Worm (Caenorhabditis elegans): Measurements from ENCODE around the gene F46B3.23.

F46B3.23 gene

DNA sequence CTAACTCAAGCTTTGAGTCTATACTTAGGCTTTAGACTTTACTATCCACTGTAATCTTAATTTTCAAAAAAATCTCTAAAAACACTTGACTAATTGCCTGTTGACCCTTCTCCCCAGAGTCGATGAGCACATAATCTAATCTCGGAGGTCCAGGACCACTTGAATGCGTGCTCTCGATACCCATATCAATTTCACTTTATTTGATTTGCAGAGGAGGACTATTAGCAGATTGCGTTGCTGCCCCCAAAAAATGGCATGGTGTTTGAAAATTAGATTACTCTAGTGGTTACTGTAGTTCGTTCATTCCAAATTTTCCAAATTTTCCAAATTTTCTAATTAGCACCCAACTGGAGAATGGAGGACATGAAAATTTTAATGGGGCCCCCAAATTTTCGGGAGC is 39.0 kb upstream of the F46B3.23 start:
- TF ChIP-seq unc-42 (tag; optimal IDR thresholded peaks at IDR 0.05): peak; percentile 53
- TF ChIP-seq tbx-7 (tag; optimal IDR thresholded peaks at IDR 0.05): no peak

DNA sequence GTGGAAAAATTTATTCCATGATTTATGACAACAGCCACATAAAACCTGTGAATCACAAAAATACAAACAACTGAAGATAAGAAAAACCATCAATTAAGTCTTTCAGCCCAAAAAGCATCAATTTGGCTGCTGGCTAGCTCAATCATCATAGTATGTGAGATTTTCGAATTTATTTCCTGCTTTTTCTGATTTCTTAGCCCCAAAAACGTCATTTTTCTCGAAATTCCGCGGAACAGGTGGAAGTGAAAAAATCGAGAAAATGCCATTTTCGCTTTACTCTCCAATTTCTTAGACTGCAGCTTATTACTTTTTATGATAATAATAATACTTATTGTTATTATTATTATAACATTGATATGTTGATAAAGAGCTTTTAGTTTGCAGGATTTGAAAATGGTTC is 35.4 kb upstream of the F46B3.23 start, which contains the start of gene srxa-15:
Gene srxa-15, plus strand, starts transcription at position 301 of the 400 bp plus-strand sequence.
- TF ChIP-seq fkh-10 (GFP tag; optimal IDR thresholded peaks at IDR 0.05) (no peak), unc-3 (GFP tag; conservative IDR thresholded peaks at IDR 0.05) (no peak), unc-3 (tag; optimal IDR thresholded peaks at IDR 0.05) (no peak), pha-4 (tag; optimal IDR thresholded peaks at IDR 0.05) (no peak), odd-2 (tag; optimal IDR thresholded peaks at IDR 0.05) (no peak), C08G9.2 (tag; optimal IDR thresholded peaks at IDR 0.05) (no peak), unc-55 (GFP tag; optimal IDR thresholded peaks at IDR 0.05) (no peak), rnt-1 (tag; optimal IDR thresholded peaks at IDR 0.05) (no peak), pag-3 (tag; optimal IDR thresholded peaks at IDR 0.05; ENCODE audit: borderline replicate concordance) (no peak), ets-4 (tag; optimal IDR thresholded peaks at IDR 0.05) (no peak), dve-1 (tag; optimal IDR thresholded peaks at IDR 0.05) (no peak), ceh-19 (GFP tag; optimal IDR thresholded peaks at IDR 0.05) (no peak), eyg-1 (tag; optimal IDR thresholded peaks at IDR 0.05) (no peak), Y22D7AL.16 (tag; optimal IDR thresholded peaks at IDR 0.05) (no peak), ztf-16 (tag; optimal IDR thresholded peaks at IDR 0.05) (no peak), mec-3 (tag; optimal IDR thresholded peaks at IDR 0.05; ENCODE audit: borderline replicate concordance) (no peak), ceh-2 (tag; optimal IDR thresholded peaks at IDR 0.05) (no peak), ceh-31 (tag; optimal IDR thresholded peaks at IDR 0.05) (no peak), unc-86 (tag; optimal IDR thresholded peaks at IDR 0.05) (no peak), ceh-45 (GFP tag; IDR thresholded peaks at IDR 0.05) (no peak)

DNA sequence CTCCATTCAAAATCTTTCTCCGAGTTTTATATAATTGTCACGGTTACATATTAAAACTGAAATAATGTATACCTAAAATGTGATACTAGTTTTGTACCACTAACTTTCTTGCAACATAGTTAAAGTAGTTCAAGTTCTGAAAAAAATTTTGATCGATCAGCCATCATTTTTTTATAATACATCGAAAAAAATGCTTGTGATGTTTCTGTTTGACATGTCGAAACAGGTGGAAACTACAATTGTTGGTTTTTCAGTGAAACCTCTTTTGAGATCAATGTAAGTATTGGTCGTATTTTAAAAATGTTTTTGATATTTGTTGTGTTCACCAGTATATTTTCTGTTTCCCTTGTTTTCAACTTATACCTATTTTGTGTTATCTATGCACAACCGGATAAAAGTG is 32.8 kb upstream of the F46B3.23 start, which contains the start of gene srxa-14:
Gene srxa-14, plus strand, starts transcription at position 301 of the 400 bp plus-strand sequence.
- TF ChIP-seq nfya-1 (tag; optimal IDR thresholded peaks at IDR 0.05): no peak
- no peak for TF ChIP-seq hlh-13 (GFP tag; optimal IDR thresholded peaks at IDR 0.05)
- TF ChIP-seq gmeb-2 (tag; optimal IDR thresholded peaks at IDR 0.05): no peak
- TF ChIP-seq unc-3 (GFP tag; conservative IDR thresholded peaks at IDR 0.05): no peak
- TF ChIP-seq unc-3 (tag; optimal IDR thresholded peaks at IDR 0.05): no peak
- TF ChIP-seq pag-3 (tag; optimal IDR thresholded peaks at IDR 0.05; ENCODE audit: borderline replicate concordance): no peak
- no peak for TF ChIP-seq unc-86 (tag; optimal IDR thresholded peaks at IDR 0.05)
- TF ChIP-seq unc-55 (GFP tag; optimal IDR thresholded peaks at IDR 0.05): no peak
- TF ChIP-seq nhr-11 (tag; optimal IDR thresholded peaks at IDR 0.05): no peak
- TF ChIP-seq unc-42 (tag; optimal IDR thresholded peaks at IDR 0.05): no peak
- no peak for TF ChIP-seq T23F11.4 (GFP tag; optimal IDR thresholded peaks at IDR 0.05)
- no peak for TF ChIP-seq hlh-6 (tag; optimal IDR thresholded peaks at IDR 0.05)
- no peak for TF ChIP-seq syd-9 (tag; optimal IDR thresholded peaks at IDR 0.05)
- TF ChIP-seq pha-4 (tag; optimal IDR thresholded peaks at IDR 0.05): no peak
- no peak for TF ChIP-seq che-1 (tag; optimal IDR thresholded peaks at IDR 0.05)
- no peak for TF ChIP-seq ceh-2 (tag; optimal IDR thresholded peaks at IDR 0.05)
- no peak for TF ChIP-seq dmd-4 (tag; optimal IDR thresholded peaks at IDR 0.05; ENCODE audit: borderline replicate concordance)
- no peak for TF ChIP-seq ceh-9 (tag; optimal IDR thresholded peaks at IDR 0.05)
- no peak for TF ChIP-seq madf-2 (tag; optimal IDR thresholded peaks at IDR 0.05)
- TF ChIP-seq ceh-22 (tag; optimal IDR thresholded peaks at IDR 0.05): no peak

DNA sequence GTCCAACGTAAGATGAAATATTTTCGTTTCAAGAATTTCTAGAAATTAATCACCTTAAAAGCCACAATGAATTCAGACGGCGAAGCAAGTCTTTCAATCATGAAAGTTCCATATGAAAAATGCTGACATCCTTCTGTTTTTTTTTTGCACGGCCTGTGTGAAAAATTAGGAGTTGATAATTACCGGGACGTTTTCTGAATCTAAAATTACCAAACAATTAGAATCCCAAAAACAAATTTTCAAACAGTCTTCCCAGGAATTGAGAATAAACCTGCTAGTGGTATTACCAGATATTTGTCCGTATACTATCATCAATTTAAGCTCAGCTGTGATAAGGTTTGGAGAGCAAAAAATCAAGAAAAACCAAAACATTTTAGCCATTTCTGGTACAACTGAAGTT is 31.8 kb upstream of the F46B3.23 start, which contains the start of gene Y44A6B.3:
Gene Y44A6B.3, minus strand, starts transcription at position 101 of the 400 bp plus-strand sequence.
- TF ChIP-seq pqm-1 (tag; optimal IDR thresholded peaks at IDR 0.05): no peak

DNA sequence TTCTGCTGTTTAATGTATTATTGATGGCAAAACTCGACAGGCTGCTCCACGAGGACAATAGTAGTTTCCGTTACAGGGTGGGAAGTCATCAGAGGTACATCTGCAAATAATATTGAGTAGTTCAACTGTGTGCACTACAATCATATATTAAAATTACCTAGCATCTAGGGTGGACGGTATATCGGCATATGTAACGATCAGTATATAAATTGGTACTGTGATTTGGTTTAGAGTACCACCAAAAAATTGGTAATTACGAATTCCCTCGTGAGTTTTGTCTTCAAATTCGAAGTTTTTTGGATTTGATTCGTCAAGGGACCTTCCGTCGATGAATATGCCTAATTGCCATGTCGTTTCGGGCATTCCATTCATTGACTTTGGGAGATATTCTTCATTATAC is 30.3 kb upstream of the F46B3.23 start, which contains the start of gene ttr-13:
Gene ttr-13, minus strand, starts transcription at position 101 of the 400 bp plus-strand sequence.
- TF ChIP-seq gmeb-2 (tag; optimal IDR thresholded peaks at IDR 0.05) (no peak), F13H6.1 (tag; optimal IDR thresholded peaks at IDR 0.05) (no peak), rnt-1 (tag; optimal IDR thresholded peaks at IDR 0.05) (no peak), ahr-1 (tag; optimal IDR thresholded peaks at IDR 0.05) (no peak), ceh-34 (tag; optimal IDR thresholded peaks at IDR 0.05) (no peak), hlh-15 (tag; optimal IDR thresholded peaks at IDR 0.05) (no peak), pat-9 (tag; optimal IDR thresholded peaks at IDR 0.05) (no peak), hlh-6 (tag; optimal IDR thresholded peaks at IDR 0.05) (no peak), K09A11.1 (tag; optimal IDR thresholded peaks at IDR 0.05; ENCODE audit: insufficient read depth) (no peak), fkh-10 (GFP tag; optimal IDR thresholded peaks at IDR 0.05) (no peak), sox-2 (GFP tag; IDR thresholded peaks at IDR 0.05) (no peak), sdc-2 (tag; optimal IDR thresholded peaks at IDR 0.05) (no peak), elt-2 (tag; optimal IDR thresholded peaks at IDR 0.05) (no peak), lin-11 (tag; optimal IDR thresholded peaks at IDR 0.05) (no peak), zip-5 (tag; optimal IDR thresholded peaks at IDR 0.05) (no peak)

Measured in whole organism, late embryonic.